Fruit fly (Drosophila melanogaster) whole organism, larva: Measurements from ENCODE around the gene mEFG1.

Experiments used
- noc ChIP-seq: fragments of 200-800 bp; sonication (Bioruptor generic); optimal IDR thresholded peaks from 3 replicates; lab custom pipeline; 2019; ENCODE audit warnings: missing biosample characterization, mild to moderate bottlenecking, missing genetic modification characterization, moderate library complexity

The mEFG1 gene

DNA sequence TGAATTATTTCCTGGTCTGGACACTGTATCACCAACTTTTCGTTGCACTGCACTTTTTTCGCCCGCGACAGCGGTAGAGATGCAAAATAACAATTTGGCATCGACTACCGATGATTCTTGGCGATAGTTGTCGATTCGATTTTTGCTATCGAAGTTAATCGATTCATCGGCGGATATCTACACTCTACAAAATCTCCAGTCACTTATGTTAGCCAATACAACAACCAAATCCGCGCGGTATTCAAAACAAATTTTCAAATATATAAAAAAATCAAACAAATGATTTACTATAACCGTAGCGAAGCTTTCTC lies 18.8 kb downstream of the mEFG1 start, which contains the start of gene CG4502:
TSS of gene CG4502 (minus strand) at position 93 of the 311 bp plus-strand sequence.
- TF ChIP-seq noc, result no peak

DNA sequence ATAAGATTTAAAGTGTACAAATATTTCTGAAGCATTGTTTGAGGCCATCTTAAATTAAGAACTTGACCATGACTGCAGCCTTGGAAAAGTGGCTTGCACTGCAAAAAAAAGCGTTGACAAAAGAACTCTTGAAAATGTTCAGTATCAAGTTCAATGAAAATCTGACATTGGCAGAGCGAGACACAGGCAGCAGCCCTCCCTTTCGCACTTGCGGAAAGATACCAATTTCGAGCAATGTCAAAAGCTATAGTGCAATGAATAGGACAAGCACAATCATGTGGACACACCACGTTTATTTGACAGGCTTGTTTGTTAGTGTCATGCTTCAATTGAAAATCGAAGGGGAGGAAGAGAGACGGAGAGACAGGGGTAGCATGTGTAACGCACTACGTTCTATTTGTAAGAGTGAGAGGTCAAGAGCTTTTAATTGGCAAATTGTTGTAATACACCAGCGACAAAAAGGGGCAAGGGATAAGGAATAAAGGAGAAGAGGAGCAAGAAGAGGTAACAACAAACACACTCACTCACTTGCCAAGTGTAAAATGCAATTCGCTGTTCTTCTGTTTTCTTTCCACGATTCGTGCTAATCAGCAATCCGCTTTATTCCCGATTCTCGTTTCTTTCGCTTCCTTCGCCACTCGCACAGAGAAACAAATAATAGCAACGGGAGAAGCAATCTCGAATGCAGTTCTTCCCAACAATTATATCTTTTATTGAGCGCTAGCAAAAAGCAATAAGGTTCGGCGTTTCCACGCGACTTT lies 19.3 kb downstream of the mEFG1 start:
- TF ChIP-seq noc, result no peak

DNA sequence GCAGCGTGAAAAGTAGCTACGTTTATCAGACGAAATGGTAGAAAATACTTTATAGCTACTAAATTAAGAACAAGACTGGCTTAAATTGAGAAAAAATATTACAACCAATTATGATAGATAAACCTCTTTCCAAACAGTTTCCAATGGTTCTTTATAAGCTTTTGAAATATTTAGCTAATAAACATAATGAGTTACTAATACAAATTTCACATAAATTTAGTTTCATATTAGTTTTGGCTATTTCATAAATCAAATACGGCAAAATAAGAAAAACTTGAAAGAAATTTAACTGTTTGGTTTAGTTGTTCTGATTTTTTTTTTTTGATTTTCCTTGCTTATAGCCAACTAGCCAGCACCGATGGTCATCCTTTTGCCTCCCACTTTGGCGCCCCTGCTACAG lies 22.7 kb downstream of the mEFG1 start:
- no peak for TF ChIP-seq noc

DNA sequence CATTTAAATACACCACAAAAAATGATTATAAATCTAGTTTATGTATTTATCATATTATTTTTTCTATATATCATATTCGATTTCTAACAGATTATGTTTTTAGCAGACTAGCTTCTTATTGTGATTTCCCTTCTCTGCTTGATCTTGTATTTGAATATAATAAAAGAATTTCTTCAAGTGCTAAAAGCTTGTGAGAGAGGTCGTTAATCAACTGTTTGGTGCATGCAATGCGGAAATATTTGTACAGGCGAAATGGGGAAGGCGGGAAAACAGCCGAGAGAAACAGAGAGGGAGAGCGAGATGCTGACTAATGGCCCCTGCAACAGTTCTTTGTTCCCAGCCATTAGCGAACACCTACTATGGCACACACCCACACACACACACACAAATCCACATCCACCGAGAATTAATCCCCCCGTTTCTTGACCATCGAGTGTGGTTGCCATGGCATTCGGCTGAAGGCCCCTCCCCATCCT lies 23.2 kb downstream of the mEFG1 start:
- no peak for TF ChIP-seq noc

DNA sequence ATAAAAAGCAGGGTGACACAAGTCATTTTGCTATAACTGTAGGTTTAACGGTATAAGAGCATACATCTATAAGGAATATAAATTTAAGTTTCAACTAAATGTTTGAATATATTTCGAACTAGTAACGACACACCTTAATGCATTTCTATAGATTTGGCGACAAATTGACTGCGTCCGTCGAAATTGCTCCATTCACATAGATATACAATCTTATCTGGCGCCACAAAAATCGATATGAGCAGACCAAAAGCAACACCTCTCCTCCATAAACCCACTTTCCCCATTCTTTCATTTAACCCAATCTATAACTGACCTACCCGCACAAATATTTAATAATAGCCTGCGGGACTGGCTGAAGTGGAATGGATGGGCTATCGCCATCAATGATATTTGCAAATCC lies 24.3 kb downstream of the mEFG1 start:
- no peak for TF ChIP-seq noc

DNA sequence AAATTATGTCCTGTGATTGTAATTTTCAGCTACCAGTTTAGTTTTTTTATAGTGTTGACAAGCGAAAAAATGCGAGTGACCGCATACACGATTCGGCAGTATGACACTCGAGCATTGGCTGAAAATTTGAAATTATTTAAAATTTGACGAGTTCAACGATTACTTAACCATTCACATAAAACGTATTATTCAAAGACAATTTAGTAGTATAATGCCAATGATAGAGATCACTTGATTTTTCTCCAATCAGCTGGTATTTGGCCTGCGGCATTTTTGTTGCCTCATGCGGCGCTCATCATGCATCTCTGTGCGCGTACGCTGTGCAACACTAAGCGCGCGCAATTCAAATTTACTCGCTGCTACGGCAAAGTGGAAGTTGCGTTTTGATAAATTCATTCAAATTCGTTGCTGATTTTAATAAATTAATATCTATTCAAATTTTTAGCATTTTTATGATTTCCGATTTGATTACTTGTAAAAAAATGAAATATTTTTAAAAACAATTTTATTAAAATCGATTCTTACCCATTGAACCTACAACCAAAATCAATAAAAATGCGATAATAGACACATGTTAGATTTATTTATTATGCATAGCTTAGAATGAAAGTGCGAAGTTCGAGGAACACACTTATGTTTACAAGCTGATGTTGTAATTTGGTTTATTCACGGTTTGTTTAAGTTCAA lies 28.4 kb downstream of the mEFG1 start, which contains the start of gene CG4497:
TSS of gene CG4497 (minus strand) at position 238 of the 687 bp plus-strand sequence.
- TF ChIP-seq noc, result peak; percentile 72

DNA sequence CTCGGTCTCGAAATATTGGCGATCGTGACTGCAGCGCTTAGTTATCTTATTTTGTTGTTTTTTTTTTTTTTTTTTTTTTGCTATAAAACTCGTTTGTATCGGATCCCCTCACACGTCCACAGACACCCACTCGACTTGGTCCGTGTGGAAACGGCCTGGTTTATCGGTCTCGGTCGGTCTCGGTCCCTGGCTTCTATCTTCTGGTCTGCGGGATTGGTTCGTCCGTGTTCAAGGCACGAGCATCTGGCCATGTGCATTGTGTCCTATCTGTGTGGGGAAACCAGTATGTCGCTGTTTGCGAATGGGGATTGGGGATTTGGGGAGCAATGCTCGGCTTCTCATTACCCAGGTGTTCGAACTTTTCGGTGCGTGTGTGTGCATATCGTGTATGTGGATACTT lies 33.2 kb downstream of the mEFG1 start, which contains the start of gene CG4496:
TSS of gene CG4496 (minus strand) at position 337 of the 400 bp plus-strand sequence.
- TF ChIP-seq noc, result no peak

DNA sequence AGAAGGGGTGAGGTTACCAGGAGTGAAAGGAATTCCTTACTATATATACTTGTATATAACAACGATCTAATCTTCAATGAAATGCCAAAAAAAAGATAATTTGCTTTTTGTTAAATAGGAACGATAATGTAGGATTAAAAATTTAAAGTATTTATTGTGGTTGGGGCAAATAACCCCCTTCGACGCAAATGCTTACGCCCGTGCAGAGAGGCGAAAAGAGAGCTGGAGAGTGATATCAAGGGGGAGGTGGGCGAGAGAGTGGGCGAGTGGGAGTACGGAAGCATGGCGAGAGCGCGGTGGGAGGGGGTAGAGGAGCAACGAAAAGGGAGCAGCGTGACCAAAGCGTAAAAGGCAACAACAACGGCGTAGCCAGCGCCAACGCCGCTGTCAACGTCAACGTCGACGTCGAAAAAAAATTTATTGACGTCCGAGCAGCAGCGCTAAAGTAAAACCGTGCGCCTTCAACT lies 34.3 kb downstream of the mEFG1 start:
- peak; percentile 94 for TF ChIP-seq noc

DNA sequence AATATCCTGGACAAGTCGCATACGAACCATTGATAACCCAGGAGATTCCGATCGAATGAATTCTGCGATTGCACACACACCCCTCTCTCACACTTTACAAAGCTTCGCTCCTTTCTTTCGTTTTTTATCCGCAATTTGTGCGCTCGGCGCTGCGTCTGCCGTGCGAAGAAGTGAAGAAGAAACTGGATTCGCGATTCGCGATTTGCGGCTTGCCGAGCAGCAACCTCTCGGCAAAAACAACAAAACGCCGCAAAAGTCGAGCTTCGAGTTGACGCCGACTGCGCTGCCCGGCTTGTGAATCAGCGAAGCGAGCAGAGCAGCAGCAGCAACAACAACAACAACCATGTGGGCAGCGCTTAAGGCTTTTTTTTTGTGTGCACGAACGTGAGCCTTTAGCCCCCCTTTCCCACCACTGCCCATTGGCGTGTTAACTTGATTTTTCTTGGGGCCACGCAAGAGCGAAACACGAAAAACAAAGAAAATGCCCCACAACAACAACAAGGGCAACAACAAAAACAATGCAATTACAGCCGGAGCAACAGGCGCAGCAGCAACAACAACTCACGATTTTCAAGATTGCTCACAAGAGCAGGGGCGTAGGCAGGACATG lies 34.9 kb downstream of the mEFG1 start:
- TF ChIP-seq noc, result no peak

DNA sequence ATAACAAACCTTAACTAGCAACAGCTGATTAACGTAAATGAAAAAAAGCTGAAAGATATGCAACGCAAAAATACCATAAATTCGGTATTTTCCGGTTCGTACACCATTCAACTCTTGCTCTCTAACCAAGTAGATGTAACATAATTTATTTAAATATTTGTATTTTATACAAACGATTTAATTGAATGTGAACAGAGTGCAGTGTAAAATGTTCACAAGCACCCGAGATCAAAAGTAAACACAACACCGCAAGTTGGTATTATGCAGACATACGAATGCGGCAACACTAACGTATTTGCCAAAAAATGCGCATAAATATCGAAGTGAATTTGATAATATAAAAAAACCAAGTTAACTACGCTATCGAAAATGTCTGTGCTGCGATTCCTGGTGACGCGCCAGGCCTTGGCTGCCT lies 40.9 kb downstream of the mEFG1 start, which contains the start of gene MICU1:
TSS of gene MICU1 (plus strand) at position 257 of the 415 bp plus-strand sequence.
- no peak for TF ChIP-seq noc

DNA sequence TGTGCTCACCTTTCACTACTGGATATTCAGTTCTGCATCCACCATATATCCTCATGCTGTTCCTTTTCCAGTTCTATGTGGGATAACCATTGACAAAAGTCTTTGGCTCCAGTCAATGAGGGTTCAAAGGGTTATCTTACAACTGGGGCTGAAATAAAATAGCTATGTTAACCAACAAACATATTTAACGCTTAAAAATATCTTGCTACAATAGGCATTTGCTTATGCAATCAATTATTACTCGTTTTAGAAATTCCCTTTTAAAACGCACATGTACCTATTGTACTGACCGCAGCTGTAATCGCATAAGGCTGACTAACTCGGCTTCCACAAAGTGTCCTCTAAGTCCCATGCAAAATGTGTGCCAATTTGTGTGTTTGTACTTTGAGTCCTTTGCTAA lies 43.6 kb downstream of the mEFG1 start:
- TF ChIP-seq noc, result no peak

DNA sequence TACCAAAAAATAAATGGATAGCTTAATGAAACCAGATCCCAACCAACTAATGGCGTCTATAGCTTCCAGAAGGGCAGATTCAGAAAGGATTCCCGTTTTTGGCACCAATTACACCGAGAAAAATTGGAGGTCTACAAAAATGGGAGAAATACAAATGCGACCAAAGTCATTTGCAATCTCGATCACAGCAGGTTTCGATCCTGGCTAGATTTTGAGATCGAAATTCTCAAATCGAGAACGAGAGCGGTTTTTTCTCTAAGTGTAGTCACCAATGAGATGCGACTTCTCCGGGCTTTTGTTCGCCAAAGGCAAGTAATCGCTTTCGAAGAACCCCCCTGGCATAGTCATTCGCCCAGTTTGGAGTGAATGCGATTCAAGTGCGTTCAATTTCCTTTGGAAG lies 47.1 kb downstream of the mEFG1 start:
- TF ChIP-seq noc, result no peak

DNA sequence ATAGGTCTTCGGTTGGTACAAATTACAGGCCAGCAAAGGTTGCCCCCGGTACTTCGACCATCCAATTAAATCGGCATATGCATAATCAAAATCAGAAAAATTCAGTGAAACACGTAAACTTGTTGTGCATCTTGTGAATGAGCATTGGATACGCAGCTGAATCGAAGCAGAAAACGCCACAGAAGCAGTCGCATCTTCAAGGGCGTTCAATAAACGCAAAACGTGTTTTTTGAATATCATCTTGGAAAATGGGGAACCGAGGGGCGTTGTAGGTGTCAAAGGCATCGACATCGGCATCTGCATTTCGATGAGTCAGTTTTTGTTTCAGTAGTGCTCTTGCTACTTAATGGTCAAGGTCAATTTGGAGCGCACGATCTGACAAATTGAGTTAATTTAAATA lies 48.5 kb downstream of the mEFG1 start:
- TF ChIP-seq noc, result no peak
